Worm (Caenorhabditis elegans) whole organism, L3 larva: Measurements from ENCODE around the gene smvt-1.

ENCODE experiments used
- ZK546.5 ChIP-seq: sonication (generic microtip); optimal IDR thresholded peaks from 2 replicates; lab custom pipeline; 2017; ENCODE audit warnings: missing biosample characterization, missing genetic modification characterization
- aly-2 ChIP-seq: fragments of 150-350 bp; optimal IDR thresholded peaks from 2 replicates; lab custom pipeline; 2014; ENCODE audit warnings: missing biosample characterization, missing genetic modification characterization
- ceh-16 ChIP-seq: sonication (generic microtip); optimal IDR thresholded peaks from 2 replicates; lab custom pipeline; 2017; ENCODE audit warnings: missing biosample characterization, missing genetic modification characterization
- ceh-28 ChIP-seq: fragments of 150-350 bp; optimal IDR thresholded peaks from 2 replicates; lab custom pipeline; 2014; ENCODE audit warnings: missing biosample characterization, missing genetic modification reagents, missing genetic modification characterization
- ceh-82 ChIP-seq: fragments of 150-350 bp; optimal IDR thresholded peaks from 2 replicates; lab custom pipeline; 2014; ENCODE audit warnings: missing biosample characterization, missing genetic modification characterization
- ceh-9 ChIP-seq: sonication (generic microtip); optimal IDR thresholded peaks from 2 replicates; lab custom pipeline; 2018; ENCODE audit warnings: missing biosample characterization, missing genetic modification characterization
- daf-12 ChIP-seq: fragments of 150-350 bp; optimal IDR thresholded peaks from 2 replicates; lab custom pipeline; 2014; ENCODE audit warnings: missing biosample characterization, missing genetic modification reagents, missing genetic modification characterization
- egl-27 ChIP-seq: sonication (generic microtip); optimal IDR thresholded peaks from 4 replicates; lab custom pipeline; 2017; ENCODE audit warnings: missing biosample characterization, missing genetic modification reagents, missing genetic modification characterization
- egl-5 ChIP-seq: fragments of 150-350 bp; optimal IDR thresholded peaks from 2 replicates; lab custom pipeline; 2017; ENCODE audit warnings: missing biosample characterization, missing genetic modification reagents, missing genetic modification characterization, inconsistent platforms
- elt-2 ChIP-seq: sonication (generic microtip); optimal IDR thresholded peaks from 2 replicates; lab custom pipeline; 2016; ENCODE audit warnings: missing genetic modification reagents, mild to moderate bottlenecking, missing genetic modification characterization, missing compliant biosample characterization
- elt-3 ChIP-seq, 3 experiments: fragments of 150-350 bp in 1 of 3; sonication (generic microtip) in 2 of 3; optimal IDR thresholded peaks; 2 replicates in 2 of 3; 4 replicates in 1 of 3; lab custom pipeline; 2014 to 2017; ENCODE audit warnings: missing biosample characterization in 3 of 3, missing genetic modification characterization in 3 of 3
- eor-1 ChIP-seq, 2 experiments: fragments of 150-350 bp; optimal IDR thresholded peaks; 2 replicates each; lab custom pipeline; 2014 to 2018; ENCODE audit warnings: missing biosample characterization in 2 of 2, missing genetic modification characterization in 2 of 2
- fkh-2 ChIP-seq: fragments of 150-350 bp; optimal IDR thresholded peaks from 2 replicates; lab custom pipeline; 2014; ENCODE audit warnings: missing biosample characterization, missing genetic modification reagents, missing genetic modification characterization
- fos-1 ChIP-seq: fragments of 150-350 bp; optimal IDR thresholded peaks from 2 replicates; lab custom pipeline; 2014; ENCODE audit warnings: missing biosample characterization, missing genetic modification characterization
- hmg-11 ChIP-seq: sonication (generic microtip); optimal IDR thresholded peaks from 2 replicates; lab custom pipeline; 2016; ENCODE audit warnings: missing genetic modification characterization, missing compliant biosample characterization
- jun-1 ChIP-seq: fragments of 150-350 bp; optimal IDR thresholded peaks from 2 replicates; lab custom pipeline; 2014; ENCODE audit warnings: missing biosample characterization, missing genetic modification reagents, missing genetic modification characterization
- lin-15B ChIP-seq: fragments of 150-350 bp; optimal IDR thresholded peaks from 2 replicates; lab custom pipeline; 2014; ENCODE audit warnings: missing biosample characterization, missing genetic modification characterization
- lin-39 ChIP-seq: fragments of 150-350 bp; optimal IDR thresholded peaks from 2 replicates; lab custom pipeline; 2018; ENCODE audit warnings: missing biosample characterization, missing genetic modification reagents, missing genetic modification characterization
- lsy-12 ChIP-seq: sonication (generic microtip); optimal IDR thresholded peaks from 2 replicates; lab custom pipeline; 2016; ENCODE audit warnings: mild to moderate bottlenecking, missing genetic modification characterization, missing compliant biosample characterization
- mdl-1 ChIP-seq: fragments of 150-350 bp; optimal IDR thresholded peaks from 2 replicates; lab custom pipeline; 2014; ENCODE audit warnings: missing biosample characterization, missing genetic modification characterization
- nfya-1 ChIP-seq: sonication (generic microtip); optimal IDR thresholded peaks from 2 replicates; lab custom pipeline; 2017; ENCODE audit warnings: missing genetic modification characterization, mild to moderate bottlenecking, missing compliant biosample characterization, antibody characterized with exemption, moderate library complexity; ENCODE audit not compliant: insufficient read depth
- nhr-12 ChIP-seq: fragments of 150-350 bp; optimal IDR thresholded peaks from 2 replicates; lab custom pipeline; 2014; ENCODE audit warnings: missing biosample characterization, missing genetic modification characterization
- nhr-23 ChIP-seq: fragments of 150-350 bp; optimal IDR thresholded peaks from 2 replicates; lab custom pipeline; 2014; ENCODE audit warnings: missing biosample characterization, missing genetic modification reagents, missing genetic modification characterization
- nhr-237 ChIP-seq: fragments of 150-350 bp; optimal IDR thresholded peaks from 2 replicates; lab custom pipeline; 2014; ENCODE audit warnings: missing biosample characterization, missing genetic modification characterization
- nhr-25 ChIP-seq: sonication (generic microtip); optimal IDR thresholded peaks from 2 replicates; lab custom pipeline; 2017; ENCODE audit warnings: missing biosample characterization, missing genetic modification characterization
- nhr-28 ChIP-seq: fragments of 150-350 bp; optimal IDR thresholded peaks from 2 replicates; lab custom pipeline; 2014; ENCODE audit warnings: missing biosample characterization, missing genetic modification characterization
- nhr-43 ChIP-seq: sonication (generic microtip); optimal IDR thresholded peaks from 2 replicates; lab custom pipeline; 2016; ENCODE audit warnings: mild to moderate bottlenecking, missing genetic modification characterization, missing compliant biosample characterization; ENCODE audit not compliant: poor library complexity, severe bottlenecking
- nhr-76 ChIP-seq: fragments of 150-350 bp; sonication (generic microtip); optimal IDR thresholded peaks from 5 replicates; lab custom pipeline; 2014; ENCODE audit warnings: missing biosample characterization, missing genetic modification characterization
- nhr-77 ChIP-seq: fragments of 150-350 bp; optimal IDR thresholded peaks from 2 replicates; lab custom pipeline; 2014; ENCODE audit warnings: missing biosample characterization, missing genetic modification characterization
- pha-4 ChIP-seq: fragments of 150-350 bp; optimal IDR thresholded peaks from 2 replicates; lab custom pipeline; 2014; ENCODE audit warnings: missing biosample characterization, missing genetic modification reagents, missing genetic modification characterization
- pqm-1 ChIP-seq: fragments of 150-350 bp; optimal IDR thresholded peaks from 2 replicates; lab custom pipeline; 2017; ENCODE audit warnings: missing biosample characterization, missing genetic modification characterization, inconsistent platforms
- skn-1 ChIP-seq: fragments of 150-350 bp; optimal IDR thresholded peaks from 2 replicates; lab custom pipeline; 2014; ENCODE audit warnings: missing biosample characterization, missing genetic modification characterization
- snpc-4 ChIP-seq: fragments of 150-350 bp; optimal IDR thresholded peaks from 2 replicates; lab custom pipeline; 2014; ENCODE audit warnings: missing biosample characterization, missing genetic modification characterization
- tbx-2 ChIP-seq: sonication (generic microtip); optimal IDR thresholded peaks from 2 replicates; lab custom pipeline; 2016; ENCODE audit warnings: mild to moderate bottlenecking, missing genetic modification characterization, missing compliant biosample characterization
- unc-62 ChIP-seq: fragments of 150-350 bp; sonication (generic microtip); optimal IDR thresholded peaks from 4 replicates; lab custom pipeline; 2014; ENCODE audit warnings: missing biosample characterization, missing genetic modification reagents, missing genetic modification characterization
- zag-1 ChIP-seq: fragments of 150-350 bp; optimal IDR thresholded peaks from 2 replicates; lab custom pipeline; 2014; ENCODE audit warnings: missing biosample characterization, missing genetic modification characterization
- ztf-11 ChIP-seq: fragments of 150-350 bp; optimal IDR thresholded peaks from 2 replicates; lab custom pipeline; 2014; ENCODE audit warnings: missing biosample characterization, missing genetic modification characterization

The smvt-1 gene

DNA sequence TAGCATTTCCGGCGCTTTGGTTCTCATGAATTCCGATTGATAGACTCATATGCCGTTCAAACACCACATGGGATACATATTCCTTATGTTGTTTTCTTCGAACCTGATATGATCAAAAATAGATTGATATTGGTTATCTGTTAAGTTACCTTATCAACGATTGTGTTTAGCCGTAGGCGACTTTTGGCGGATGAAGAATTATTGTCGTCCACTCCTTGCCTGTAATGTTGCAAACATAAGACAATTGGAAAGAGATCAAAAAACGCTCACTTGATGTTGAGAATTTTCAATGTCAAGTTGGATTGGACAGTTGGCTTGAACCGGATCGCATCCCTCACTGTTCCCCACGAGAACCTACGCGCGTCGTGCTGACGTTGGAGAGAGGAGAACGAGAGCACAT, 19.0 kb upstream of the smvt-1 start:
- TF ChIP-seq elt-3 (tag; optimal IDR thresholded peaks at IDR 0.05; lab: Kevin White, UChicago) (peak in 2 of 3 experiments; percentile 55 to 59), lin-15B (no peak)

ce11 chrX:2565308-2565773, 16.6 kb upstream of the smvt-1 start, which contains the start of gene F52H2.15:
Gene F52H2.15, plus strand, starts transcription at chrX:2565358.
- no peak for TF ChIP-seq fkh-2 (tag; lab: Kevin White, UChicago)
- no peak for TF ChIP-seq ztf-11 (tag; lab: Kevin White, UChicago)
- no peak for TF ChIP-seq lin-39 (tag; lab: Kevin White, UChicago)
- peak; percentile 57 for TF ChIP-seq pqm-1
- TF ChIP-seq elt-2 = peak; percentile 86
- peak; percentile 37 for TF ChIP-seq pha-4 (tag; lab: Kevin White, UChicago)

DNA sequence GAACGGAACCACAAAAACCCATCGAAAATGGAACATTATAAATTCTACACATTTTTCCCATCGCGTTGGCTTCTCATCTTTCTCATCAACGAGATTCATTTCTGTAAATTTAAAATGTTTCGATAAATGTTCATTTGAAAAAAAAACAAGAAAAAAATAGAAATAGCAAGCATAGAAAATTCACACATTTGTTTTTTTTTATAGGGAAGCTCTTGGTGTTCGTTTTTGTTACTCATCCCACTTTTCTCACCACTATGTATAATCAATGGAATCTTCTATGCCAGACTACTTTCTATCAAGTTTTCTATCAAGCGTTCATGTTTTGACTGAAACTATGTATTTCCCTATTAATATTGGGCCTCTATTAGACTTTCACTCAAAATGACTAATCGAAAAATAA, 15.3 kb upstream of the smvt-1 start, which contains the start of gene dhcr-24:
Gene dhcr-24, minus strand, starts transcription at position 101 of the 400 bp plus-strand sequence.
- TF ChIP-seq nhr-76 (tag; lab: Kevin White, UChicago) (no peak), lin-15B (no peak)
- TF ChIP-seq, all 47 proteins: peak for 0

ce11 chrX:2559979-2560378, 11.2 kb upstream of the smvt-1 start, which contains the start of gene F52H2.5:
Gene F52H2.5, minus strand, starts transcription at chrX:2560079.
- TF ChIP-seq lsy-12 (tag; lab: Kevin White, UChicago) (no peak), egl-27 (tag; lab: Kevin White, UChicago) (no peak), nhr-237 (tag; lab: Kevin White, UChicago) (no peak), ztf-11 (tag; lab: Kevin White, UChicago) (no peak), hmg-11 (tag; lab: Kevin White, UChicago) (no peak), nhr-28 (tag; lab: Kevin White, UChicago) (no peak), nhr-76 (tag; lab: Kevin White, UChicago) (no peak), daf-12 (no peak), snpc-4 (tag; lab: Kevin White, UChicago) (no peak)

ce11 chrX:2559399-2559798, 10.6 kb upstream of the smvt-1 start:
- TF ChIP-seq zag-1 (no peak), nhr-12 (tag; lab: Kevin White, UChicago) (no peak), tbx-2 (tag; lab: Kevin White, UChicago) (peak; percentile 15), elt-2 (no peak), lin-39 (tag; lab: Kevin White, UChicago) (no peak), nhr-77 (no peak), jun-1 (no peak), skn-1 (tag; lab: Kevin White, UChicago) (no peak), snpc-4 (tag; lab: Kevin White, UChicago) (peak; percentile 50), ceh-9 (tag; lab: Kevin White, UChicago) (no peak), nhr-43 (tag; lab: Kevin White, UChicago) (no peak), nhr-76 (tag; lab: Kevin White, UChicago) (no peak), hmg-11 (tag; lab: Kevin White, UChicago) (peak; percentile 34), fos-1 (tag; lab: Kevin White, UChicago) (no peak), pqm-1 (no peak), eor-1 (tag; optimal IDR thresholded peaks at IDR 0.05; lab: Kevin White, UChicago) (no peak), elt-3 (tag; optimal IDR thresholded peaks at IDR 0.05; lab: Kevin White, UChicago) (no peak), ceh-16 (tag; lab: Kevin White, UChicago) (no peak), lin-15B (peak; percentile 46), unc-62 (GFP tag; lab: Kevin White, UChicago) (no peak), nhr-28 (tag; lab: Kevin White, UChicago) (no peak), nhr-25 (tag; lab: Kevin White, UChicago) (peak; percentile 0), nfya-1 (peak; percentile 53), ceh-28 (tag; lab: Kevin White, UChicago) (no peak), nhr-237 (tag; lab: Kevin White, UChicago) (no peak), pha-4 (tag; lab: Kevin White, UChicago) (peak; percentile 74), aly-2 (tag; lab: Kevin White, UChicago) (no peak), mdl-1 (tag; lab: Kevin White, UChicago) (no peak), nhr-23 (tag; lab: Kevin White, UChicago) (peak; percentile 14), egl-5 (tag; lab: Kevin White, UChicago) (no peak), lsy-12 (tag; lab: Kevin White, UChicago) (no peak), ZK546.5 (tag; lab: Kevin White, UChicago) (no peak), ceh-82 (no peak)
- TF ChIP-seq, all 47 proteins: peak for 8
